Fruit fly (Drosophila melanogaster) whole organism, embryonic: ENCODE data around the gene CG7987.

Experiments
- ATbp ChIP-seq: fragments of 200-800 bp; sonication (Bioruptor generic); optimal IDR thresholded peaks from 2 replicates; lab custom pipeline; 2017; ENCODE audit warnings: missing biosample characterization, mild to moderate bottlenecking, missing genetic modification characterization, missing genetic modification reagents
- Atf6 ChIP-seq: fragments of 200-800 bp; sonication (Bioruptor generic); IDR thresholded peaks from 2 replicates; pipeline ENCODE4 v1.3.6; 2022; ENCODE audit warnings: missing biosample characterization, missing genetic modification characterization
- C15 ChIP-seq: fragments of 200-800 bp; sonication (Bioruptor generic); IDR thresholded peaks from 3 replicates; pipeline ENCODE4 v1.3.6; 2022; ENCODE audit warnings: missing biosample characterization, missing genetic modification characterization
- CG11504 ChIP-seq: fragments of 200-800 bp; sonication (Bioruptor generic); optimal IDR thresholded peaks from 3 replicates; lab custom pipeline; 2019; ENCODE audit warnings: missing biosample characterization, mild to moderate bottlenecking, missing genetic modification characterization, moderate library complexity
- CG13287 ChIP-seq: fragments of 200-800 bp; sonication (Bioruptor generic); IDR thresholded peaks from 2 replicates; pipeline ENCODE4 v1.3.6; 2022; ENCODE audit warnings: missing biosample characterization, missing genetic modification characterization; ENCODE audit not compliant: partially characterized antibody
- CG15269 ChIP-seq: fragments of 200-800 bp; sonication (Bioruptor generic); optimal IDR thresholded peaks from 2 replicates; lab custom pipeline; 2018; ENCODE audit warnings: missing biosample characterization, mild to moderate bottlenecking, missing genetic modification characterization, moderate library complexity
- CG15479 ChIP-seq: fragments of 200-800 bp; sonication (Bioruptor generic); optimal IDR thresholded peaks from 3 replicates; lab custom pipeline; 2019; ENCODE audit warnings: missing biosample characterization, mild to moderate bottlenecking, missing genetic modification characterization, moderate library complexity
- CG17328 ChIP-seq: fragments of 200-800 bp; sonication (Bioruptor generic); IDR thresholded peaks from 2 replicates; pipeline ENCODE4 v1.3.6; 2022; ENCODE audit warnings: missing biosample characterization, missing genetic modification characterization
- CG2889 ChIP-seq: fragments of 200-800 bp; sonication (Bioruptor generic); IDR thresholded peaks from 3 replicates; pipeline ENCODE4 v1.3.6; 2022; ENCODE audit warnings: missing biosample characterization, missing genetic modification characterization
- CG32532 ChIP-seq: fragments of 200-800 bp; sonication (Bioruptor generic); IDR thresholded peaks from 2 replicates; pipeline ENCODE4 v1.3.6; 2022; ENCODE audit warnings: missing biosample characterization, missing genetic modification characterization
- CG3281 ChIP-seq: fragments of 200-800 bp; sonication (Bioruptor generic); optimal IDR thresholded peaks from 3 replicates; lab custom pipeline; 2017; ENCODE audit warnings: missing biosample characterization, mild to moderate bottlenecking, missing genetic modification characterization
- CG34376 ChIP-seq: fragments of 200-800 bp; sonication (Bioruptor generic); optimal IDR thresholded peaks from 2 replicates; lab custom pipeline; 2018; ENCODE audit warnings: missing biosample characterization, mild to moderate bottlenecking, missing genetic modification characterization
- CG4424 ChIP-seq: fragments of 200-800 bp; sonication (Bioruptor generic); optimal IDR thresholded peaks from 3 replicates; lab custom pipeline; 2016; ENCODE audit warnings: missing biosample characterization, missing genetic modification characterization
- CG4617 ChIP-seq: fragments of 200-800 bp; sonication (Bioruptor generic); optimal IDR thresholded peaks from 3 replicates; lab custom pipeline; 2016; ENCODE audit warnings: missing biosample characterization, missing genetic modification characterization, borderline replicate concordance
- CG6654 ChIP-seq: fragments of 200-800 bp; sonication (Bioruptor generic); optimal IDR thresholded peaks from 2 replicates; lab custom pipeline; 2017; ENCODE audit warnings: missing biosample characterization, mild to moderate bottlenecking, missing genetic modification characterization
- CG6791 ChIP-seq: fragments of 200-800 bp; sonication (Bioruptor generic); IDR thresholded peaks from 3 replicates; pipeline ENCODE4 v1.3.6; 2022; ENCODE audit warnings: missing biosample characterization, missing genetic modification characterization; ENCODE audit not compliant: partially characterized antibody
- CG9437 ChIP-seq: fragments of 200-800 bp; sonication (Bioruptor generic); optimal IDR thresholded peaks from 2 replicates; lab custom pipeline; 2018; ENCODE audit warnings: missing biosample characterization, mild to moderate bottlenecking, missing genetic modification characterization
- Dbx ChIP-seq: fragments of 200-800 bp; sonication (Bioruptor generic); IDR thresholded peaks from 3 replicates; pipeline ENCODE4 v1.3.6; 2022; ENCODE audit warnings: missing biosample characterization, missing genetic modification characterization
- Dip2 ChIP-seq: fragments of 200-800 bp; sonication (Bioruptor generic); IDR thresholded peaks from 2 replicates; pipeline ENCODE4 v1.3.6; 2022; ENCODE audit warnings: missing biosample characterization, missing genetic modification characterization
- Dll ChIP-seq: fragments of 200-800 bp; sonication (Bioruptor generic); IDR thresholded peaks from 4 replicates; pipeline ENCODE4 v1.3.6; 2022; ENCODE audit warnings: missing biosample characterization, missing genetic modification characterization; ENCODE audit not compliant: partially characterized antibody
- Fer1 ChIP-seq: fragments of 200-800 bp; sonication (Bioruptor generic); optimal IDR thresholded peaks from 2 replicates; lab custom pipeline; 2017; ENCODE audit warnings: missing biosample characterization, mild to moderate bottlenecking, missing genetic modification characterization
- Gsc ChIP-seq: fragments of 200-800 bp; sonication (Bioruptor generic); IDR thresholded peaks from 2 replicates; pipeline ENCODE4 v1.3.6; 2022; ENCODE audit warnings: missing biosample characterization, missing genetic modification characterization
- Hmr ChIP-seq: fragments of 200-800 bp; sonication (Bioruptor generic); optimal IDR thresholded peaks from 3 replicates; lab custom pipeline; 2017; ENCODE audit warnings: mild to moderate bottlenecking, missing biosample characterization, missing genetic modification reagents, missing genetic modification characterization
- Hr51 ChIP-seq, 2 experiments: fragments of 200-800 bp; sonication (Bioruptor generic); optimal IDR thresholded peaks; 2 replicates in 1 of 2; 3 replicates in 1 of 2; lab custom pipeline; 2016 to 2018; ENCODE audit warnings: missing biosample characterization in 2 of 2, missing genetic modification characterization in 2 of 2, mild to moderate bottlenecking in 1 of 2, moderate library complexity in 1 of 2
- Hsf ChIP-seq: fragments of 200-800 bp; sonication (Bioruptor generic); optimal IDR thresholded peaks from 3 replicates; lab custom pipeline; 2016; ENCODE audit warnings: missing biosample characterization, missing genetic modification characterization
- MTF-1 ChIP-seq: fragments of 200-800 bp; sonication (Bioruptor generic); optimal IDR thresholded peaks from 2 replicates; lab custom pipeline; 2018; ENCODE audit warnings: missing biosample characterization, mild to moderate bottlenecking, missing genetic modification characterization, borderline replicate concordance
- Meics ChIP-seq: fragments of 200-800 bp; sonication (Bioruptor generic); optimal IDR thresholded peaks from 2 replicates; lab custom pipeline; 2017; ENCODE audit warnings: missing biosample characterization, mild to moderate bottlenecking, missing genetic modification characterization
- Oli ChIP-seq: fragments of 200-800 bp; sonication (Bioruptor generic); optimal IDR thresholded peaks from 2 replicates; lab custom pipeline; 2018; ENCODE audit warnings: missing biosample characterization, mild to moderate bottlenecking, missing genetic modification characterization, moderate library complexity
- Poxn ChIP-seq: fragments of 200-800 bp; sonication (Bioruptor generic); IDR thresholded peaks from 2 replicates; pipeline ENCODE4 v1.3.6; 2022; ENCODE audit warnings: missing biosample characterization, missing genetic modification characterization
- Scr ChIP-seq: fragments of 200-800 bp; sonication (Bioruptor generic); IDR thresholded peaks from 2 replicates; pipeline ENCODE4 v1.3.6; 2022; ENCODE audit warnings: missing biosample characterization, missing genetic modification characterization; ENCODE audit not compliant: partially characterized antibody
- Sox102F ChIP-seq: fragments of 200-800 bp; sonication (Bioruptor generic); optimal IDR thresholded peaks from 2 replicates; lab custom pipeline; 2018; ENCODE audit warnings: missing biosample characterization, mild to moderate bottlenecking, missing genetic modification characterization, moderate library complexity
- al ChIP-seq: fragments of 200-800 bp; sonication (Bioruptor generic); IDR thresholded peaks from 2 replicates; pipeline ENCODE4 v1.3.6; 2022; ENCODE audit warnings: missing biosample characterization, missing genetic modification characterization
- dm ChIP-seq: fragments of 200-800 bp; sonication (Bioruptor generic); optimal IDR thresholded peaks from 3 replicates; lab custom pipeline; 2016; ENCODE audit warnings: missing biosample characterization, missing genetic modification characterization
- dysf ChIP-seq: fragments of 200-800 bp; sonication (Bioruptor generic); IDR thresholded peaks from 3 replicates; pipeline ENCODE4 v1.3.6; 2022; ENCODE audit warnings: missing biosample characterization, missing genetic modification characterization
- eve ChIP-seq, 2 experiments: fragments of >200 bp; optimal IDR thresholded peaks; 2 replicates each; lab custom pipeline; 2017; ENCODE audit warnings: missing biosample characterization in 2 of 2, missing genetic modification characterization in 2 of 2
- fu2 ChIP-seq: fragments of 200-800 bp; sonication (Bioruptor generic); optimal IDR thresholded peaks from 2 replicates; lab custom pipeline; 2016; ENCODE audit warnings: missing biosample characterization, missing genetic modification characterization
- gce ChIP-seq: fragments of 200-800 bp; sonication (Bioruptor generic); IDR thresholded peaks from 3 replicates; pipeline ENCODE4 v1.3.6; 2022; ENCODE audit warnings: missing biosample characterization, missing genetic modification characterization
- ind ChIP-seq: fragments of 200-800 bp; sonication (Bioruptor generic); optimal IDR thresholded peaks from 3 replicates; lab custom pipeline; 2016; ENCODE audit warnings: missing biosample characterization, missing genetic modification characterization
- jigr1 ChIP-seq: fragments of 200-800 bp; sonication (Bioruptor generic); IDR thresholded peaks from 3 replicates; pipeline ENCODE4 v1.3.6; 2022; ENCODE audit warnings: missing biosample characterization, missing genetic modification characterization
- lab ChIP-seq: fragments of 200-800 bp; sonication (Bioruptor generic); optimal IDR thresholded peaks from 3 replicates; lab custom pipeline; 2017; ENCODE audit warnings: missing biosample characterization, missing genetic modification characterization, mild to moderate bottlenecking, moderate library complexity, missing genetic modification reagents
- nau ChIP-seq: fragments of 200-800 bp; sonication (Bioruptor generic); optimal IDR thresholded peaks from 3 replicates; lab custom pipeline; 2017; ENCODE audit warnings: missing biosample characterization, mild to moderate bottlenecking, missing genetic modification characterization, missing genetic modification reagents
- psq ChIP-seq: fragments of 200-800 bp; sonication (Bioruptor generic); optimal IDR thresholded peaks from 2 replicates; lab custom pipeline; 2017; ENCODE audit warnings: missing biosample characterization, missing genetic modification characterization
- ranshi ChIP-seq: fragments of 200-800 bp; sonication (Bioruptor generic); IDR thresholded peaks from 2 replicates; pipeline ENCODE4 v1.3.6; 2022; ENCODE audit warnings: missing biosample characterization, missing genetic modification characterization
- sens ChIP-seq: fragments of 200-800 bp; sonication (Bioruptor generic); peaks from one replicate; lab custom pipeline; 2016; ENCODE audit warnings: missing biosample characterization, missing genetic modification characterization
- sob ChIP-seq: fragments of 200-800 bp; sonication (Bioruptor generic); IDR thresholded peaks from 2 replicates; pipeline ENCODE4 v1.3.6; 2022; ENCODE audit warnings: missing biosample characterization, missing genetic modification characterization
- stc ChIP-seq: fragments of 200-800 bp; sonication (Bioruptor generic); IDR thresholded peaks from 2 replicates; pipeline ENCODE4 v1.3.6; 2022; ENCODE audit warnings: missing biosample characterization, missing genetic modification characterization
- tap ChIP-seq: fragments of 200-800 bp; optimal IDR thresholded peaks from 3 replicates; lab custom pipeline; 2019; ENCODE audit warnings: missing biosample characterization, mild to moderate bottlenecking, missing genetic modification characterization, moderate library complexity
- tx ChIP-seq: fragments of 200-800 bp; sonication (Bioruptor generic); optimal IDR thresholded peaks from 2 replicates; lab custom pipeline; 2016; ENCODE audit warnings: missing biosample characterization, missing genetic modification characterization
- zfh2 ChIP-seq: fragments of 200-800 bp; sonication (Bioruptor generic); optimal IDR thresholded peaks from 2 replicates; lab custom pipeline; 2016; ENCODE audit warnings: missing biosample characterization, missing genetic modification characterization

CG7987 gene

dm6 chr3R:14548752-14549151 lies 26.9 kb downstream of the CG7987 start (continued):
- TF ChIP-seq lab: peak; percentile 32
- no peak for TF ChIP-seq fu2 (GFP tag; lab: Kevin White, UChicago)
- peak; percentile 22 for TF ChIP-seq CG15269
- no peak for TF ChIP-seq CG15479 (GFP tag; lab: Kevin White, UChicago)

- TF ChIP-seq CG17328 (peak; percentile 26; the same call in 1 of the 2 replicates), MTF-1 (GFP tag; lab: Kevin White, UChicago) (no peak), Meics (GFP tag; lab: Kevin White, UChicago) (peak; percentile 45), Dll (GFP tag; lab: Robert Waterston, UW) (no peak), CG6791 (GFP tag; lab: Robert Waterston, UW) (no peak), nau (GFP tag; lab: Kevin White, UChicago) (no peak), CG4617 (GFP tag; lab: Kevin White, UChicago) (no peak), CG9437 (no peak), dysf (GFP tag; lab: Robert Waterston, UW) (0 out of 3 replicates have a peak, but pooled peaks have one; percentile 25), tx (GFP tag; lab: Kevin White, UChicago) (no peak), CG4424 (peak; percentile 11), C15 (GFP tag; lab: Robert Waterston, UW) (no peak), eve (GFP tag; optimal IDR thresholded peaks at IDR 0.05; lab: Kevin White, UChicago) (peak in 1 of 2 experiments; percentile 36), Hsf (GFP tag; lab: Kevin White, UChicago) (peak; percentile 12), Gsc (no peak), CG32532 (GFP tag; lab: Robert Waterston, UW) (no peak), zfh2 (GFP tag; lab: Kevin White, UChicago) (no peak), Oli (tag; lab: Kevin White, UChicago) (peak; percentile 9), CG11504 (peak; percentile 63), Dip2 (no peak), psq (GFP tag; lab: Kevin White, UChicago) (no peak), dm (GFP tag; lab: Kevin White, UChicago) (no peak), ATbp (GFP tag; lab: Kevin White, UChicago) (no peak), CG3281 (GFP tag; lab: Kevin White, UChicago) (peak; percentile 18), Fer1 (peak; percentile 45), CG6654 (GFP tag; lab: Kevin White, UChicago) (no peak), tap (tag; lab: Kevin White, UChicago) (peak; percentile 19), stc (GFP tag; lab: Robert Waterston, UW) (peak; percentile 16; the same call in 1 of the 2 replicates), al (no peak), sob (GFP tag; lab: Robert Waterston, UW) (no peak), sens (GFP tag; lab: Kevin White, UChicago) (no peak), Poxn (GFP tag; lab: Robert Waterston, UW) (no peak), ind (GFP tag; lab: Kevin White, UChicago) (peak; percentile 16), jigr1 (GFP tag; lab: Robert Waterston, UW) (no peak), CG34376 (GFP tag; lab: Kevin White, UChicago) (no peak), Dbx (GFP tag; lab: Robert Waterston, UW) (0 out of 3 replicates have a peak, but pooled peaks have one; percentile 38), CG13287 (no peak), Hr51 (GFP tag; optimal IDR thresholded peaks at IDR 0.05; lab: Kevin White, UChicago) (peak in 1 of 2 experiments; percentile 44), CG2889 (GFP tag; lab: Robert Waterston, UW) (no peak), Scr (no peak), fu2 (GFP tag; lab: Kevin White, UChicago) (no peak), ranshi (GFP tag; lab: Robert Waterston, UW) (peak; percentile 34; the same call in 1 of the 2 replicates), gce (GFP tag; lab: Robert Waterston, UW) (0 out of 3 replicates have a peak, but pooled peaks have one; percentile 39), Atf6 (GFP tag; lab: Robert Waterston, UW) (0 out of 2 replicates have a peak, but pooled peaks have one; percentile 34), Sox102F (peak; percentile 37), Hmr (GFP tag; lab: Kevin White, UChicago) (peak; percentile 17)
Observed at dm6 chr3R:14542038-14542437, 33.6 kb downstream of the CG7987 start.
